Worm (Caenorhabditis elegans) whole organism, late embryonic: Measurements from ENCODE around the gene bath-33.

Experiments used
- ama-1 ChIP-seq: fragments of 150-350 bp; optimal IDR thresholded peaks from 2 replicates; lab custom pipeline; 2014
- nhr-11 ChIP-seq: fragments of 150-350 bp; optimal IDR thresholded peaks from 2 replicates; lab custom pipeline; 2014; ENCODE audit warnings: missing biosample characterization, missing genetic modification characterization
- pha-4 ChIP-seq: fragments of 150-350 bp; optimal IDR thresholded peaks from 2 replicates; lab custom pipeline; 2018; ENCODE audit warnings: missing biosample characterization, missing genetic modification reagents, missing genetic modification characterization
- ttx-3 ChIP-seq: sonication (generic microtip); optimal IDR thresholded peaks from 2 replicates; lab custom pipeline; 2016; ENCODE audit warnings: missing genetic modification reagents, missing genetic modification characterization, missing compliant biosample characterization

ce11 chrII:1648768-1649167 is 42.8 kb upstream of the bath-33 start, which contains the start of gene fbxb-21:
- TF ChIP-seq nhr-11 (tag; lab: Kevin White, UChicago) (no peak), ama-1 (lab: Kevin White, UChicago) (no peak), ttx-3 (tag; lab: Kevin White, UChicago) (no peak), pha-4 (tag; lab: Kevin White, UChicago) (no peak)
